Fruit fly (Drosophila melanogaster) whole organism, prepupa: ENCODE measurements around the gene CG1116.

Source experiments
- CG10631 ChIP-seq: fragments of 200-800 bp; sonication (Bioruptor generic); optimal IDR thresholded peaks from 2 replicates; lab custom pipeline; 2016; ENCODE audit warnings: missing biosample characterization, missing genetic modification characterization
- CG10669 ChIP-seq: fragments of 200-800 bp; sonication (Bioruptor generic); optimal IDR thresholded peaks from 3 replicates; lab custom pipeline; 2018; ENCODE audit warnings: missing biosample characterization, mild to moderate bottlenecking, missing genetic modification characterization, moderate library complexity
- CG11294 ChIP-seq: fragments of 200-800 bp; sonication (Bioruptor generic); IDR thresholded peaks from 2 replicates; pipeline ENCODE4 v1.3.6; 2022; ENCODE audit warnings: missing biosample characterization, missing genetic modification characterization
- CG11762 ChIP-seq: fragments of 200-800 bp; sonication (Bioruptor generic); optimal IDR thresholded peaks from 3 replicates; lab custom pipeline; 2016; ENCODE audit warnings: missing biosample characterization, missing genetic modification characterization; ENCODE audit not compliant: insufficient read depth
- CG11902 ChIP-seq: fragments of 200-800 bp; sonication (Bioruptor generic); optimal IDR thresholded peaks from 3 replicates; lab custom pipeline; 2016; ENCODE audit warnings: missing biosample characterization, missing genetic modification characterization
- CG15336 ChIP-seq: fragments of 200-800 bp; sonication (Bioruptor generic); IDR thresholded peaks from 2 replicates; pipeline ENCODE4 v1.3.6; 2022; ENCODE audit warnings: missing biosample characterization, missing genetic modification characterization
- CG1621 ChIP-seq: fragments of 200-800 bp; sonication (Bioruptor generic); optimal IDR thresholded peaks from 3 replicates; lab custom pipeline; 2018; ENCODE audit warnings: missing biosample characterization, mild to moderate bottlenecking, missing genetic modification characterization
- CG16779 ChIP-seq: fragments of 200-800 bp; sonication (Bioruptor generic); optimal IDR thresholded peaks from 3 replicates; lab custom pipeline; 2017; ENCODE audit warnings: missing biosample characterization, mild to moderate bottlenecking, missing genetic modification characterization
- CG3032 ChIP-seq: fragments of 200-800 bp; optimal IDR thresholded peaks from 2 replicates; lab custom pipeline; 2019; ENCODE audit warnings: missing biosample characterization, mild to moderate bottlenecking, missing genetic modification characterization, moderate library complexity
- CG31627 ChIP-seq: fragments of 200-800 bp; sonication (Bioruptor generic); optimal IDR thresholded peaks from 3 replicates; lab custom pipeline; 2016; ENCODE audit warnings: missing biosample characterization, missing genetic modification characterization
- CG32006 ChIP-seq: fragments of 200-800 bp; sonication (Bioruptor generic); optimal IDR thresholded peaks from 3 replicates; lab custom pipeline; 2017; ENCODE audit warnings: missing biosample characterization, mild to moderate bottlenecking, missing genetic modification characterization
- CG34406 ChIP-seq: fragments of 200-800 bp; sonication (Bioruptor generic); optimal IDR thresholded peaks from 3 replicates; lab custom pipeline; 2016; ENCODE audit warnings: missing biosample characterization, missing genetic modification characterization
- CG3919 ChIP-seq: fragments of 200-800 bp; sonication (Bioruptor generic); optimal IDR thresholded peaks from 3 replicates; lab custom pipeline; 2016; ENCODE audit warnings: missing biosample characterization, missing genetic modification characterization
- CG4318 ChIP-seq: fragments of 200-800 bp; sonication (Bioruptor generic); optimal IDR thresholded peaks from 3 replicates; lab custom pipeline; 2017; ENCODE audit warnings: missing biosample characterization, mild to moderate bottlenecking, missing genetic modification characterization
- CG6276 ChIP-seq: fragments of 200-800 bp; sonication (Bioruptor generic); optimal IDR thresholded peaks from 2 replicates; lab custom pipeline; 2017; ENCODE audit warnings: missing biosample characterization, mild to moderate bottlenecking, missing genetic modification characterization
- CG6792 ChIP-seq: fragments of 200-800 bp; sonication (Bioruptor generic); optimal IDR thresholded peaks from 3 replicates; lab custom pipeline; 2016; ENCODE audit warnings: missing biosample characterization, missing genetic modification characterization
- CG6808 ChIP-seq: fragments of 200-800 bp; sonication (Bioruptor generic); optimal IDR thresholded peaks from 3 replicates; lab custom pipeline; 2017; ENCODE audit warnings: missing biosample characterization, missing genetic modification characterization, mild to moderate bottlenecking, moderate library complexity, missing genetic modification reagents
- CG6854 ChIP-seq: fragments of 200-800 bp; sonication (Bioruptor generic); optimal IDR thresholded peaks from 2 replicates; lab custom pipeline; 2017; ENCODE audit warnings: missing biosample characterization, mild to moderate bottlenecking, missing genetic modification characterization
- CG7368 ChIP-seq: fragments of 200-800 bp; sonication (Bioruptor generic); optimal IDR thresholded peaks from 3 replicates; lab custom pipeline; 2016; ENCODE audit warnings: missing biosample characterization, missing genetic modification characterization
- CG8119 ChIP-seq: fragments of 200-800 bp; sonication (Bioruptor generic); IDR thresholded peaks from 3 replicates; pipeline ENCODE4 v1.3.6; 2022; ENCODE audit warnings: missing biosample characterization, missing genetic modification characterization
- CG8319 ChIP-seq: fragments of 200-800 bp; sonication (Bioruptor generic); optimal IDR thresholded peaks from 3 replicates; lab custom pipeline; 2016; ENCODE audit warnings: missing biosample characterization, missing genetic modification characterization
- CG8632 ChIP-seq: fragments of 200-800 bp; sonication (Bioruptor generic); optimal IDR thresholded peaks from 3 replicates; lab custom pipeline; 2016; ENCODE audit warnings: missing biosample characterization, missing genetic modification characterization
- CG9139 ChIP-seq: fragments of 200-800 bp; sonication (Bioruptor generic); optimal IDR thresholded peaks from 3 replicates; lab custom pipeline; 2017; ENCODE audit warnings: missing biosample characterization, mild to moderate bottlenecking, missing genetic modification characterization
- Eip75B ChIP-seq: fragments of 200-800 bp; sonication (Bioruptor generic); optimal IDR thresholded peaks from 3 replicates; lab custom pipeline; 2016; ENCODE audit warnings: missing biosample characterization, missing genetic modification characterization
- Eip78C ChIP-seq: fragments of 200-800 bp; sonication (Bioruptor generic); peaks from one replicate; lab custom pipeline; 2016; ENCODE audit warnings: missing biosample characterization, missing genetic modification characterization
- Eip93F ChIP-seq: fragments of 200-800 bp; sonication (Bioruptor generic); optimal IDR thresholded peaks from 2 replicates; lab custom pipeline; 2016; ENCODE audit warnings: missing biosample characterization, mild to moderate bottlenecking, missing genetic modification characterization
- Ets21C ChIP-seq: fragments of 200-800 bp; sonication (Bioruptor generic); optimal IDR thresholded peaks from 3 replicates; lab custom pipeline; 2016; ENCODE audit warnings: missing biosample characterization, missing genetic modification characterization
- Ets96B ChIP-seq: fragments of 200-800 bp; optimal IDR thresholded peaks from 2 replicates; lab custom pipeline; 2019; ENCODE audit warnings: missing biosample characterization, mild to moderate bottlenecking, missing genetic modification characterization, moderate library complexity
- Gug ChIP-seq: fragments of 200-800 bp; sonication (Bioruptor generic); IDR thresholded peaks from 2 replicates; pipeline ENCODE4 v1.3.6; 2022; ENCODE audit warnings: missing biosample characterization, missing genetic modification characterization
- Hr38 ChIP-seq: sonication (Bioruptor generic); optimal IDR thresholded peaks from 2 replicates; lab custom pipeline; 2016; ENCODE audit warnings: missing biosample characterization, missing genetic modification characterization
- Hr4 ChIP-seq: fragments of 200-800 bp; sonication (Bioruptor generic); optimal IDR thresholded peaks from 3 replicates; lab custom pipeline; 2016; ENCODE audit warnings: missing biosample characterization, missing genetic modification characterization
- Lpt ChIP-seq: fragments of 200-800 bp; sonication (Bioruptor generic); optimal IDR thresholded peaks from 3 replicates; lab custom pipeline; 2016; ENCODE audit warnings: missing biosample characterization, missing genetic modification characterization
- Met ChIP-seq: fragments of 200-800 bp; sonication (Bioruptor generic); optimal IDR thresholded peaks from 3 replicates; lab custom pipeline; 2016; ENCODE audit warnings: missing biosample characterization, missing genetic modification characterization
- Smox ChIP-seq: fragments of 200-800 bp; sonication (Bioruptor generic); optimal IDR thresholded peaks from 3 replicates; lab custom pipeline; 2016; ENCODE audit warnings: missing biosample characterization, missing genetic modification characterization
- Sox102F ChIP-seq: fragments of 200-800 bp; sonication (Bioruptor generic); optimal IDR thresholded peaks from 2 replicates; lab custom pipeline; 2016; ENCODE audit warnings: missing biosample characterization, mild to moderate bottlenecking, missing genetic modification characterization
- Sox14 ChIP-seq: fragments of 200-800 bp; sonication (Bioruptor generic); optimal IDR thresholded peaks from 3 replicates; lab custom pipeline; 2016; ENCODE audit warnings: missing biosample characterization, missing genetic modification characterization
- Sox15 ChIP-seq: fragments of 200-800 bp; sonication (Bioruptor generic); optimal IDR thresholded peaks from 3 replicates; lab custom pipeline; 2016; ENCODE audit warnings: missing biosample characterization, missing genetic modification characterization
- acj6 ChIP-seq: fragments of 200-800 bp; sonication (Bioruptor generic); optimal IDR thresholded peaks from 3 replicates; lab custom pipeline; 2016; ENCODE audit warnings: missing biosample characterization, missing genetic modification characterization
- dac ChIP-seq: fragments of 200-800 bp; sonication (Bioruptor generic); optimal IDR thresholded peaks from 2 replicates; lab custom pipeline; 2017; ENCODE audit warnings: missing biosample characterization, mild to moderate bottlenecking, missing genetic modification characterization
- dsx ChIP-seq: fragments of 200-800 bp; optimal IDR thresholded peaks from 3 replicates; lab custom pipeline; 2019; ENCODE audit warnings: missing biosample characterization, mild to moderate bottlenecking, missing genetic modification characterization, moderate library complexity; ENCODE audit not compliant: poor library complexity, severe bottlenecking
- eg ChIP-seq: fragments of 200-800 bp; sonication (Bioruptor generic); IDR thresholded peaks from 3 replicates; pipeline ENCODE4 v1.3.6; 2022; ENCODE audit warnings: missing biosample characterization, missing genetic modification characterization
- esn ChIP-seq: fragments of 200-800 bp; sonication (Bioruptor generic); optimal IDR thresholded peaks from 2 replicates; lab custom pipeline; 2016; ENCODE audit warnings: missing biosample characterization, mild to moderate bottlenecking, missing genetic modification characterization, moderate library complexity
- fd85E ChIP-seq: fragments of 200-800 bp; sonication (Bioruptor generic); optimal IDR thresholded peaks from 3 replicates; lab custom pipeline; 2016; ENCODE audit warnings: missing biosample characterization, missing genetic modification characterization
- fkh ChIP-seq: fragments of 200-800 bp; sonication (Bioruptor generic); optimal IDR thresholded peaks from 3 replicates; lab custom pipeline; 2017; ENCODE audit warnings: missing biosample characterization, mild to moderate bottlenecking, missing genetic modification characterization, moderate library complexity
- lz ChIP-seq: fragments of 200-800 bp; sonication (Bioruptor generic); optimal IDR thresholded peaks from 3 replicates; lab custom pipeline; 2016; ENCODE audit warnings: missing biosample characterization, missing genetic modification characterization
- salr ChIP-seq, 2 experiments: fragments of 200-800 bp; sonication (Bioruptor generic); optimal IDR thresholded peaks; 3 replicates each; lab custom pipeline; 2016 to 2018; ENCODE audit warnings: missing biosample characterization in 2 of 2, missing genetic modification characterization in 2 of 2, mild to moderate bottlenecking in 1 of 2
- ss ChIP-seq, 2 experiments: fragments of 200-800 bp; sonication (Bioruptor generic); optimal IDR thresholded peaks; 2 replicates in 1 of 2; 3 replicates in 1 of 2; lab custom pipeline; 2017 to 2018; ENCODE audit warnings: mild to moderate bottlenecking in 2 of 2, missing biosample characterization in 2 of 2, missing genetic modification characterization in 2 of 2, moderate library complexity in 1 of 2
- svp ChIP-seq: fragments of 200-800 bp; sonication (Bioruptor generic); peaks from one replicate; lab custom pipeline; 2016; ENCODE audit warnings: missing biosample characterization, missing genetic modification characterization
- topi ChIP-seq: fragments of 200-800 bp; sonication (Bioruptor generic); optimal IDR thresholded peaks from 3 replicates; lab custom pipeline; 2016; ENCODE audit warnings: missing biosample characterization, missing genetic modification characterization

Gene CG1116

dm6 chr3R:5215334-5216307 lies 3.8 kb upstream of the CG1116 start:
- TF ChIP-seq Ets21C (GFP tag; lab: Kevin White, UChicago) (peak; percentile 87), CG6792 (peak; percentile 91), svp (GFP tag; lab: Kevin White, UChicago) (peak; percentile 92), CG3032 (tag; lab: Kevin White, UChicago) (peak; percentile 90), Lpt (GFP tag; lab: Kevin White, UChicago) (peak; percentile 84), CG7368 (GFP tag; lab: Kevin White, UChicago) (peak; percentile 78), CG31627 (peak; percentile 92), Eip75B (GFP tag; lab: Kevin White, UChicago) (peak; percentile 92), CG11294 (peak; percentile 44; the same call in 1 of the 2 replicates), Sox15 (GFP tag; lab: Kevin White, UChicago) (peak; percentile 82), Ets96B (peak; percentile 90), Smox (peak; percentile 91), CG10669 (GFP tag; lab: Kevin White, UChicago) (peak; percentile 87), esn (peak; percentile 94), CG11902 (GFP tag; lab: Kevin White, UChicago) (peak; percentile 82), CG1621 (peak; percentile 86), dsx (GFP tag; lab: Kevin White, UChicago) (peak; percentile 80), Met (GFP tag; lab: Kevin White, UChicago) (peak; percentile 93), acj6 (peak; percentile 92), topi (peak; percentile 94), CG6854 (GFP tag; lab: Kevin White, UChicago) (peak; percentile 72), Eip78C (peak; percentile 97), CG6276 (GFP tag; lab: Kevin White, UChicago) (peak; percentile 82), dac (GFP tag; lab: Kevin White, UChicago) (peak; percentile 78), CG4318 (peak; percentile 74), CG10631 (GFP tag; lab: Kevin White, UChicago) (peak; percentile 89), lz (GFP tag; lab: Kevin White, UChicago) (peak; percentile 90), ss (GFP tag; optimal IDR thresholded peaks at IDR 0.05; lab: Kevin White, UChicago) (peak; percentile 85 to 90), eg (GFP tag; lab: Robert Waterston, UW) (peak; percentile 86), fd85E (peak; percentile 69), CG8319 (GFP tag; lab: Kevin White, UChicago) (peak; percentile 77), CG9139 (peak; percentile 43), Eip93F (GFP tag; lab: Kevin White, UChicago) (peak; percentile 11), CG6808 (GFP tag; lab: Kevin White, UChicago) (peak; percentile 92), Hr4 (peak; percentile 83), Gug (GFP tag; lab: Robert Waterston, UW) (peak; percentile 69), Sox102F (GFP tag; lab: Kevin White, UChicago) (peak; percentile 94), CG15336 (GFP tag; lab: Robert Waterston, UW) (peak; percentile 91), fkh (GFP tag; lab: Kevin White, UChicago) (peak; percentile 100), salr (GFP tag; optimal IDR thresholded peaks at IDR 0.05; lab: Kevin White, UChicago) (peak; percentile 71 to 83), CG3919 (GFP tag; lab: Kevin White, UChicago) (peak; percentile 91), CG16779 (tag; lab: Kevin White, UChicago) (peak; percentile 83), CG8119 (peak; percentile 78), Hr38 (GFP tag; lab: Kevin White, UChicago) (peak; percentile 82), CG11762 (GFP tag; lab: Kevin White, UChicago) (peak; percentile 78), CG32006 (GFP tag; lab: Kevin White, UChicago) (peak; percentile 89), CG8632 (peak; percentile 87), CG34406 (GFP tag; lab: Kevin White, UChicago) (peak; percentile 87), Sox14 (GFP tag; lab: Kevin White, UChicago) (peak; percentile 93)
